Fruit fly (Drosophila melanogaster) whole organism, embryonic: ENCODE measurements around the gene CG34244.

Experiments
- Ada2b ChIP-seq: fragments of 200-800 bp; sonication (Bioruptor generic); IDR thresholded peaks from 2 replicates; pipeline ENCODE4 v1.3.6; 2022; ENCODE audit warnings: missing biosample characterization, missing genetic modification characterization
- CG11504 ChIP-seq: fragments of 200-800 bp; sonication (Bioruptor generic); optimal IDR thresholded peaks from 3 replicates; lab custom pipeline; 2019; ENCODE audit warnings: missing biosample characterization, mild to moderate bottlenecking, missing genetic modification characterization, moderate library complexity
- CG12071 ChIP-seq: fragments of 200-800 bp; sonication (Bioruptor generic); optimal IDR thresholded peaks from 3 replicates; lab custom pipeline; 2018; ENCODE audit warnings: missing biosample characterization, mild to moderate bottlenecking, missing genetic modification characterization
- CG12659 ChIP-seq: fragments of 200-800 bp; sonication (Bioruptor generic); optimal IDR thresholded peaks from 3 replicates; lab custom pipeline; 2017; ENCODE audit warnings: mild to moderate bottlenecking, missing biosample characterization, missing genetic modification reagents, missing genetic modification characterization
- CG13296 ChIP-seq: fragments of 200-800 bp; sonication (Bioruptor generic); optimal IDR thresholded peaks from 3 replicates; lab custom pipeline; 2018; ENCODE audit warnings: missing biosample characterization, mild to moderate bottlenecking, missing genetic modification characterization
- CG13894 ChIP-seq: fragments of 200-800 bp; sonication (Bioruptor generic); optimal IDR thresholded peaks from 3 replicates; lab custom pipeline; 2018; ENCODE audit warnings: missing biosample characterization, mild to moderate bottlenecking, missing genetic modification characterization, moderate library complexity
- CG14667 ChIP-seq: fragments of 200-800 bp; sonication (Bioruptor generic); IDR thresholded peaks from 2 replicates; pipeline ENCODE4 v1.3.6; 2022; ENCODE audit warnings: missing biosample characterization, missing genetic modification characterization
- CG14965 ChIP-seq: fragments of 200-800 bp; sonication (Bioruptor generic); optimal IDR thresholded peaks from 2 replicates; lab custom pipeline; 2016; ENCODE audit warnings: missing biosample characterization, missing genetic modification characterization, borderline replicate concordance
- CG16779 ChIP-seq: fragments of 200-800 bp; sonication (Bioruptor generic); IDR thresholded peaks from 2 replicates; pipeline ENCODE4 v1.3.6; 2022; ENCODE audit warnings: missing biosample characterization, missing genetic modification characterization
- CG18262 ChIP-seq: fragments of 200-800 bp; optimal IDR thresholded peaks from 3 replicates; lab custom pipeline; 2019; ENCODE audit warnings: missing biosample characterization, mild to moderate bottlenecking, missing genetic modification characterization, moderate library complexity
- CG2199 ChIP-seq: fragments of 200-800 bp; sonication (Bioruptor generic); IDR thresholded peaks from 3 replicates; pipeline ENCODE4 v1.3.6; 2022; ENCODE audit warnings: missing biosample characterization, missing genetic modification characterization
- CG31388 ChIP-seq: fragments of 200-800 bp; sonication (Bioruptor generic); optimal IDR thresholded peaks from 2 replicates; lab custom pipeline; 2016; ENCODE audit warnings: missing biosample characterization, missing genetic modification characterization
- CG32772 ChIP-seq: fragments of 200-800 bp; sonication (Bioruptor generic); IDR thresholded peaks from 2 replicates; pipeline ENCODE4 v1.3.6; 2022; ENCODE audit warnings: missing biosample characterization, missing genetic modification characterization
- CG3726 ChIP-seq: fragments of 200-800 bp; sonication (Bioruptor generic); IDR thresholded peaks from 3 replicates; pipeline ENCODE4, ENCODE4 v1.3.6; 2022; ENCODE audit warnings: missing biosample characterization, missing genetic modification characterization
- CG4282 ChIP-seq: fragments of 200-800 bp; sonication (Bioruptor generic); optimal IDR thresholded peaks from 2 replicates; lab custom pipeline; 2016; ENCODE audit warnings: missing biosample characterization, missing genetic modification characterization
- CG6791 ChIP-seq: fragments of 200-800 bp; sonication (Bioruptor generic); IDR thresholded peaks from 3 replicates; pipeline ENCODE4 v1.3.6; 2022; ENCODE audit warnings: missing biosample characterization, missing genetic modification characterization; ENCODE audit not compliant: partially characterized antibody
- CG7786 ChIP-seq: fragments of 200-800 bp; sonication (Bioruptor generic); optimal IDR thresholded peaks from 2 replicates; lab custom pipeline; 2016; ENCODE audit warnings: missing biosample characterization, missing genetic modification characterization
- CG9876 ChIP-seq: fragments of 200-800 bp; sonication (Bioruptor generic); optimal IDR thresholded peaks from 2 replicates; lab custom pipeline; 2016; ENCODE audit warnings: missing biosample characterization, missing genetic modification characterization
- CG9932 ChIP-seq: fragments of 200-800 bp; sonication (Bioruptor generic); IDR thresholded peaks from 2 replicates; pipeline ENCODE4 v1.3.6; 2022; ENCODE audit warnings: missing biosample characterization, missing genetic modification characterization
- D ChIP-seq, 2 experiments: fragments of 200-800 bp in 1 of 2; fragments of >200 bp in 1 of 2; sonication (Bioruptor generic) in 1 of 2; optimal IDR thresholded peaks; 2 replicates in 1 of 2; 3 replicates in 1 of 2; lab custom pipeline; 2017; ENCODE audit warnings: mild to moderate bottlenecking in 1 of 2, missing biosample characterization in 1 of 2, missing genetic modification characterization in 1 of 2, missing genetic modification reagents in 1 of 2
- D19A ChIP-seq: fragments of 200-800 bp; optimal IDR thresholded peaks from 3 replicates; lab custom pipeline; 2019; ENCODE audit warnings: missing biosample characterization, mild to moderate bottlenecking, missing genetic modification characterization, moderate library complexity
- Dek ChIP-seq: fragments of 200-800 bp; sonication (Bioruptor generic); optimal IDR thresholded peaks from 3 replicates; lab custom pipeline; 2019; ENCODE audit warnings: missing biosample characterization, mild to moderate bottlenecking, missing genetic modification characterization, moderate library complexity
- HLH54F ChIP-seq: fragments of 200-800 bp; sonication (Bioruptor generic); optimal IDR thresholded peaks from 3 replicates; lab custom pipeline; 2016; ENCODE audit warnings: missing biosample characterization, missing genetic modification characterization
- Lpt ChIP-seq: fragments of >200 bp; optimal IDR thresholded peaks from 2 replicates; lab custom pipeline; 2018; ENCODE audit warnings: missing biosample characterization, missing genetic modification characterization
- Nf-YB ChIP-seq: fragments of 200-800 bp; sonication (Bioruptor generic); optimal IDR thresholded peaks from 3 replicates; lab custom pipeline; 2019; ENCODE audit warnings: missing biosample characterization, mild to moderate bottlenecking, missing genetic modification characterization, moderate library complexity
- Sry-δ ChIP-seq: fragments of 200-800 bp; sonication (Bioruptor generic); optimal IDR thresholded peaks from 2 replicates; lab custom pipeline; 2016; ENCODE audit warnings: missing biosample characterization, missing genetic modification characterization
- ap ChIP-seq: fragments of 200-800 bp; sonication (Bioruptor generic); IDR thresholded peaks from 2 replicates; pipeline ENCODE4 v1.3.6; 2022; ENCODE audit warnings: missing biosample characterization, missing genetic modification characterization
- cato ChIP-seq: fragments of 200-800 bp; sonication (Bioruptor generic); optimal IDR thresholded peaks from 2 replicates; lab custom pipeline; 2016; ENCODE audit warnings: missing biosample characterization, missing genetic modification characterization, borderline replicate concordance
- ci ChIP-seq: fragments of 200-800 bp; sonication (Bioruptor generic); IDR thresholded peaks from 3 replicates; pipeline ENCODE4 v1.3.6; 2022; ENCODE audit warnings: missing biosample characterization, missing genetic modification characterization
- corto ChIP-seq: fragments of 200-800 bp; sonication (Bioruptor generic); optimal IDR thresholded peaks from 2 replicates; lab custom pipeline; 2016; ENCODE audit warnings: missing biosample characterization, mild to moderate bottlenecking, missing genetic modification characterization, moderate library complexity
- crp ChIP-seq, 2 experiments: fragments of 200-800 bp; sonication (Bioruptor generic); optimal IDR thresholded peaks; 2 replicates in 1 of 2; 3 replicates in 1 of 2; lab custom pipeline; 2017; ENCODE audit warnings: missing biosample characterization in 2 of 2, missing genetic modification characterization in 2 of 2, mild to moderate bottlenecking in 1 of 2, moderate library complexity in 1 of 2
- da ChIP-seq: fragments of 200-800 bp; sonication (Bioruptor generic); optimal IDR thresholded peaks from 2 replicates; lab custom pipeline; 2016; ENCODE audit warnings: missing biosample characterization, missing genetic modification characterization
- eve ChIP-seq, 2 experiments: fragments of >200 bp; optimal IDR thresholded peaks; 2 replicates each; lab custom pipeline; 2017; ENCODE audit warnings: missing biosample characterization in 2 of 2, missing genetic modification characterization in 2 of 2
- fd102C ChIP-seq: fragments of 200-800 bp; sonication (Bioruptor generic); optimal IDR thresholded peaks from 2 replicates; lab custom pipeline; 2018; ENCODE audit warnings: missing biosample characterization, mild to moderate bottlenecking, missing genetic modification characterization, moderate library complexity
- grn ChIP-seq: fragments of 200-800 bp; sonication (Bioruptor generic); optimal IDR thresholded peaks from 3 replicates; lab custom pipeline; 2017; ENCODE audit warnings: missing biosample characterization, missing genetic modification characterization
- jigr1 ChIP-seq: fragments of 200-800 bp; sonication (Bioruptor generic); IDR thresholded peaks from 3 replicates; pipeline ENCODE4 v1.3.6; 2022; ENCODE audit warnings: missing biosample characterization, missing genetic modification characterization
- jumu ChIP-seq: fragments of 200-800 bp; sonication (Bioruptor generic); optimal IDR thresholded peaks from 3 replicates; lab custom pipeline; 2016; ENCODE audit warnings: missing biosample characterization, missing genetic modification characterization
- kah ChIP-seq: fragments of 200-800 bp; sonication (Bioruptor generic); optimal IDR thresholded peaks from 2 replicates; lab custom pipeline; 2018; ENCODE audit warnings: missing biosample characterization, mild to moderate bottlenecking, missing genetic modification characterization
- nmo ChIP-seq: fragments of 200-800 bp; sonication (Bioruptor generic); optimal IDR thresholded peaks from 2 replicates; lab custom pipeline; 2018; ENCODE audit warnings: missing biosample characterization, mild to moderate bottlenecking, missing genetic modification characterization, moderate library complexity
- pb ChIP-seq: fragments of 200-800 bp; sonication (Bioruptor generic); optimal IDR thresholded peaks from 3 replicates; lab custom pipeline; 2016; ENCODE audit warnings: missing biosample characterization, missing genetic modification characterization
- phol ChIP-seq: fragments of 200-800 bp; sonication (Bioruptor generic); optimal IDR thresholded peaks from 3 replicates; lab custom pipeline; 2018; ENCODE audit warnings: missing biosample characterization, mild to moderate bottlenecking, missing genetic modification characterization, moderate library complexity
- pzg ChIP-seq: fragments of 200-800 bp; sonication (Bioruptor generic); optimal IDR thresholded peaks from 3 replicates; lab custom pipeline; 2018; ENCODE audit warnings: missing biosample characterization, mild to moderate bottlenecking, missing genetic modification characterization, moderate library complexity
- repo ChIP-seq: fragments of 200-800 bp; sonication (Bioruptor generic); optimal IDR thresholded peaks from 2 replicates; lab custom pipeline; 2016; ENCODE audit warnings: missing biosample characterization, missing genetic modification characterization
- run ChIP-seq: fragments of 200-800 bp; sonication (Bioruptor generic); optimal IDR thresholded peaks from 3 replicates; lab custom pipeline; 2018; ENCODE audit warnings: missing biosample characterization, mild to moderate bottlenecking, missing genetic modification characterization
- sisA ChIP-seq: fragments of 200-800 bp; sonication (Bioruptor generic); IDR thresholded peaks from 2 replicates; pipeline ENCODE4 v1.3.6; 2022; ENCODE audit warnings: missing biosample characterization, missing genetic modification characterization
- tio ChIP-seq: fragments of 200-800 bp; sonication (Bioruptor generic); optimal IDR thresholded peaks from 2 replicates; lab custom pipeline; 2017; ENCODE audit warnings: missing biosample characterization, missing genetic modification characterization, inconsistent platforms
- vvl ChIP-seq: fragments of 200-800 bp; sonication (Bioruptor generic); IDR thresholded peaks from 2 replicates; pipeline ENCODE4 v1.3.6; 2022; ENCODE audit warnings: missing biosample characterization, missing genetic modification characterization
- zen ChIP-seq: fragments of 200-800 bp; sonication (Bioruptor generic); optimal IDR thresholded peaks from 3 replicates; lab custom pipeline; 2018; ENCODE audit warnings: missing biosample characterization, mild to moderate bottlenecking, missing genetic modification characterization, moderate library complexity

The CG34244 gene

DNA sequence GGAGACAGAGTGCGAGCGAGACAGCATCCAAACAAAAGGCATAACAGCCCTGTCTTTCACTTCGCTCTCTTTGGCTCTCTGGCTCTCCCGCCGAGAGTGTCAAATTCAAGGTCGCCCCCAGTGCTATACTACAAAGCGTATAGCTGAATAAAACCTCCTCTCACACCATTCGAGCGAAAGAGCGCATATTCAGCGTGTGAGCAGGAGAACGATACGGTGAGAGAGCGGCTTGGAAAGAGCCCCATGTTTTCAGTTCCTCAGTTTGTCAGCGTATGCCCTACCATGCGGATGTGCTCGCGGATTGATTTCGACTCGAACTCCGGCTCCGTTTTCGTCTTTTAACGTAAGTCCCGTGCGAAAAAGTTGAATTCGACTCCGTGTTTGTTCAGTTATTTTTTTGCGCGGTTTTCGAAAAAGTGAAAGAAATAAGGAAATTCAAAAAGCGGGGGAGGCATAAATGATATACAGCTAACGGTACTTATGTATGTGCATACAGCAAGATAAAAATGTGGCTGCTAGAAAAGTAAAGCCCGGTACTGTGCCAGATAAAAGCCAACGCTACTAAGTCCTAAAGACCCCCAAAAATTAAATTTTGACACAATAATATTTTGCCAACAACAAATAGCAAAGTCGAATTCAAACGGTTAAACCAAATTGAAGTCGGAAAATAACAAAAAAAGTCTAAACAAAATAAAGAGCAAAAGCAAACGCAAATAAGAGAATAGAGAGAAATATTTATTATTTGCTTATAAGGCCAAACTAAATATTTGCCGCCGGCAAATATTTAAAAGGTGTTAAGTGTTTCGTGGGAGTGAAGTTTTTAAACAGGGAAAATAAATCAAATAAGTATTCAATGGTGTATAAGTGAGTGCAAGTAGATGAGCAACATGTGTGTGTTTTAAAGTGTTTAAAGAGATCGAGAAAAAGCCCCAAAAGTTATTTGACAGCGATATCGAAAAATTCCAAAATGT, 38.6 kb upstream of the CG34244 start, which contains the start of gene fz:
Gene fz (plus strand): TSS at position 256 of the 971 bp plus-strand sequence.
- TF ChIP-seq kah (GFP tag; lab: Kevin White, UChicago) (peak; percentile 82), Ada2b (no peak), ap (0 out of 2 replicates have a peak, but pooled peaks have one; percentile 8), CG7786 (no peak), CG12659 (no peak), CG16779 (no peak), pb (GFP tag; lab: Kevin White, UChicago) (no peak), CG4282 (GFP tag; lab: Kevin White, UChicago) (no peak), jumu (GFP tag; lab: Kevin White, UChicago) (no peak), jigr1 (GFP tag; lab: Robert Waterston, UW) (no peak), run (tag; lab: Kevin White, UChicago) (no peak), fd102C (peak; percentile 40), CG12071 (peak; percentile 12), CG9876 (GFP tag; lab: Kevin White, UChicago) (no peak), Sry-δ (GFP tag; lab: Kevin White, UChicago) (no peak), tio (GFP tag; lab: Kevin White, UChicago) (no peak), CG11504 (tag; lab: Kevin White, UChicago) (peak; percentile 14), CG6791 (GFP tag; lab: Robert Waterston, UW) (peak; percentile 53; the same call in 2 of the 3 replicates), D19A (tag; lab: Kevin White, UChicago) (no peak), cato (GFP tag; lab: Kevin White, UChicago) (no peak), CG14965 (no peak), CG31388 (no peak), D (optimal IDR thresholded peaks at IDR 0.05; lab: Kevin White, UChicago) (peak; percentile 87), D (GFP tag; optimal IDR thresholded peaks at IDR 0.05; lab: Kevin White, UChicago) (no peak), eve (GFP tag; optimal IDR thresholded peaks at IDR 0.05; lab: Kevin White, UChicago) (peak in 1 of 2 experiments; percentile 66), CG18262 (tag; lab: Kevin White, UChicago) (peak; percentile 32), CG2199 (GFP tag; lab: Robert Waterston, UW) (0 out of 3 replicates have a peak, but pooled peaks have one; percentile 45), grn (GFP tag; lab: Kevin White, UChicago) (no peak), CG3726 (no peak), CG13296 (GFP tag; lab: Kevin White, UChicago) (no peak), phol (tag; lab: Kevin White, UChicago) (no peak), corto (GFP tag; lab: Kevin White, UChicago) (no peak), vvl (GFP tag; lab: Robert Waterston, UW) (peak; percentile 78), HLH54F (GFP tag; lab: Kevin White, UChicago) (no peak), CG9932 (GFP tag; lab: Robert Waterston, UW) (0 out of 2 replicates have a peak, but pooled peaks have one; percentile 7), Dek (tag; lab: Kevin White, UChicago) (no peak), da (GFP tag; lab: Kevin White, UChicago) (no peak), Lpt (no peak), CG13894 (no peak), Nf-YB (GFP tag; lab: Kevin White, UChicago) (no peak), CG14667 (GFP tag; lab: Robert Waterston, UW) (no peak), repo (GFP tag; lab: Kevin White, UChicago) (no peak), CG32772 (no peak), ci (GFP tag; lab: Robert Waterston, UW) (peak; percentile 66; the same call in 2 of the 3 replicates), nmo (GFP tag; lab: Kevin White, UChicago) (no peak), pzg (GFP tag; lab: Kevin White, UChicago) (no peak), crp (GFP tag; optimal IDR thresholded peaks at IDR 0.05; lab: Kevin White, UChicago) (no peak), zen (no peak), sisA (GFP tag; lab: Robert Waterston, UW) (no peak)
